Worm (Caenorhabditis elegans): Measurements from ENCODE around the gene C07G2.5.

C07G2.5 gene

DNA sequence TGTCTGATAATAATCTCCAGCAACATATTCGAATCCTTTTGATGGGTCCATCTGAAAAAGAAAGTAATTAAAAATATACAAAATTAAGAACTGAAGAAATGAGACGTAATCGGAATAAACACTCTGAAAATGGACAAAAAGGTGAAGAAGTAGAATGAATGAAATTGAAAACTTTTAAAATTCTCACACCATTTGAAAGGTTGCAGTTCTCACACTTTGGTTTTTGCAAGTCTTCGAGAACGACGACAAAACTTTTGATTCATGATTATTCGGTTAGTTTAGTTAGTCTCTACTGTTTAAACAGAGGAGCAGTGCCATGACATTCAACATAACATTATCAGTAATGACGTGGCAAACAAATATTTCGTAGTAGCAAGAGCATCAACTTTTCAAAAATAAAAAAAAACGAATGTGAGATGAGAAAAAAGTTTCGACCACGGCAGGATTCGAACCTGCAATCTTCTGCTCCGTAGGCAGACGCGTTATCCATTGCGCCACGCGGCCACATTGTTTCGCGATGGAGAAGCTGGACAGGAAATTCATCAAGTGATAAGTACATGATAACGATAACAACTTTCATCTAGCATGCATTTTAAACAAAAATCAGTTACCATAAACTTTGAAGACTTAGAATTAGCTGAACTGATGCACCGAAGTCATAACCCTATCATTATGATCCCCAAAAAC, 48.8 kb downstream of the C07G2.5 start, which contains the start of gene ceh-43 (continued):
- TF ChIP-seq daf-12 (tag; optimal IDR thresholded peaks at IDR 0.05) (no peak), lin-1 (GFP tag; IDR thresholded peaks at IDR 0.05) (no peak), nhr-237 (tag; optimal IDR thresholded peaks at IDR 0.05) (no peak), dpl-1 (GFP tag; optimal IDR thresholded peaks at IDR 0.05) (no peak), nhr-10 (tag; optimal IDR thresholded peaks at IDR 0.05) (no peak), egl-43 (GFP tag; IDR thresholded peaks at IDR 0.05) (peak; percentile 74; the same call in 1 of the 2 replicates), F49E8.2 (tag; optimal IDR thresholded peaks at IDR 0.05; ENCODE audit: borderline replicate concordance) (no peak), zfp-3 (GFP tag; conservative IDR thresholded peaks at IDR 0.05) (0 out of 2 replicates have a peak, but pooled peaks have one; percentile 16), zfp-2 (tag; optimal IDR thresholded peaks at IDR 0.05) (no peak), aha-1 (tag) (no peak), T26A8.4 (GFP tag; IDR thresholded peaks at IDR 0.05) (peak; percentile 46; the same call in 1 of the 2 replicates), ctbp-1 (GFP tag; IDR thresholded peaks at IDR 0.05) (peak; percentile 43; the same call in 1 of the 2 replicates), pqm-1 (tag; optimal IDR thresholded peaks at IDR 0.05) (no peak), php-3 (GFP tag; IDR thresholded peaks at IDR 0.05) (no peak), nhr-6 (tag; optimal IDR thresholded peaks at IDR 0.05) (no peak), lin-13 (GFP tag; optimal IDR thresholded peaks at IDR 0.05) (no peak), ama-1 (optimal IDR thresholded peaks at IDR 0.05) (no peak), Y5F2A.4 (GFP tag; optimal IDR thresholded peaks at IDR 0.05) (peak; percentile 23), saeg-2 (GFP tag; IDR thresholded peaks at IDR 0.05) (no peak), mxl-2 (GFP tag; conservative IDR thresholded peaks at IDR 0.05) (no peak), T20F7.1 (GFP tag; optimal IDR thresholded peaks at IDR 0.05) (no peak), daf-16 (GFP tag; optimal IDR thresholded peaks at IDR 0.05) (peak in 1 of 2 experiments; percentile 64), daf-16 (tag; optimal IDR thresholded peaks at IDR 0.05) (no peak), ztf-7 (tag; optimal IDR thresholded peaks at IDR 0.05) (no peak), cey-2 (tag; optimal IDR thresholded peaks at IDR 0.05; ENCODE audit: borderline replicate concordance, insufficient read depth) (no peak), ceh-20 (GFP tag; IDR thresholded peaks at IDR 0.05) (0 out of 2 replicates have a peak, but pooled peaks have one; percentile 14), F37D6.2 (tag; optimal IDR thresholded peaks at IDR 0.05) (no peak), duxl-1 (tag; optimal IDR thresholded peaks at IDR 0.05; ENCODE audit: poor library complexity) (peak; percentile 4), hmg-1.1 (GFP tag; IDR thresholded peaks at IDR 0.05) (no peak), mdt-29 (GFP tag; IDR thresholded peaks at IDR 0.05) (no peak), Y105C5A.15 (GFP tag; IDR thresholded peaks at IDR 0.05) (no peak), mep-1 (tag; optimal IDR thresholded peaks at IDR 0.05) (no peak), nhr-25 (tag; optimal IDR thresholded peaks at IDR 0.05; ENCODE audit: borderline replicate concordance, insufficient read depth) (no peak), dmd-9 (GFP tag; IDR thresholded peaks at IDR 0.05) (peak; percentile 62; the same call in 1 of the 2 replicates), nhr-76 (tag; optimal IDR thresholded peaks at IDR 0.05) (no peak), unc-130 (GFP tag; optimal IDR thresholded peaks at IDR 0.05) (no peak), zag-1 (tag; optimal IDR thresholded peaks at IDR 0.05) (no peak), sdz-12 (GFP tag; optimal IDR thresholded peaks at IDR 0.05) (no peak), tra-1 (GFP tag; IDR thresholded peaks at IDR 0.05) (no peak), hlh-11 (tag; optimal IDR thresholded peaks at IDR 0.05) (no peak), nhr-42 (GFP tag; IDR thresholded peaks at IDR 0.05) (0 out of 2 replicates have a peak, but pooled peaks have one; percentile 28), jun-1 (tag; optimal IDR thresholded peaks at IDR 0.05) (no peak), D1046.2 (GFP tag; IDR thresholded peaks at IDR 0.05) (no peak), ceh-62 (tag; optimal IDR thresholded peaks at IDR 0.05) (no peak), lin-38 (GFP tag; IDR thresholded peaks at IDR 0.05) (peak; percentile 64), ZK337.2 (GFP tag; IDR thresholded peaks at IDR 0.05) (peak; percentile 38; the same call in 1 of the 2 replicates), egl-27 (tag; optimal IDR thresholded peaks at IDR 0.05) (no peak), zip-2 (tag; optimal IDR thresholded peaks at IDR 0.05) (no peak), nhr-41 (GFP tag; IDR thresholded peaks at IDR 0.05) (0 out of 2 replicates have a peak, but pooled peaks have one; percentile 15), spr-3 (GFP tag; optimal IDR thresholded peaks at IDR 0.05) (no peak), dmd-8 (GFP tag; IDR thresholded peaks at IDR 0.05) (peak; percentile 85)

Measured in whole organism, L4 larva.